Fruit fly (Drosophila melanogaster) whole organism, embryonic: ENCODE results near the gene dj-1beta.

ENCODE experiments used
- CG10431 ChIP-seq: fragments of 200-800 bp; sonication (Bioruptor generic); optimal IDR thresholded peaks from 3 replicates; lab custom pipeline; 2018; ENCODE audit warnings: missing biosample characterization, mild to moderate bottlenecking, missing genetic modification characterization
- CG10565 ChIP-seq: fragments of 200-800 bp; sonication (Bioruptor generic); optimal IDR thresholded peaks from 3 replicates; lab custom pipeline; 2016; ENCODE audit warnings: missing biosample characterization, mild to moderate bottlenecking, missing genetic modification characterization
- CG12104 ChIP-seq: fragments of 200-800 bp; sonication (Bioruptor generic); optimal IDR thresholded peaks from 3 replicates; lab custom pipeline; 2016; ENCODE audit warnings: missing biosample characterization, missing genetic modification characterization
- CG12391 ChIP-seq: fragments of 200-800 bp; sonication (Bioruptor generic); optimal IDR thresholded peaks from 3 replicates; lab custom pipeline; 2018; ENCODE audit warnings: missing biosample characterization, mild to moderate bottlenecking, missing genetic modification characterization, moderate library complexity
- CG12769 ChIP-seq: fragments of 200-800 bp; sonication (Bioruptor generic); optimal IDR thresholded peaks from 2 replicates; lab custom pipeline; 2019; ENCODE audit warnings: missing biosample characterization, mild to moderate bottlenecking, missing genetic modification characterization, moderate library complexity
- CG13123 ChIP-seq: fragments of 200-800 bp; sonication (Bioruptor generic); optimal IDR thresholded peaks from 2 replicates; lab custom pipeline; 2016; ENCODE audit warnings: missing biosample characterization, missing genetic modification characterization
- CG13775 ChIP-seq: fragments of 200-800 bp; sonication (Bioruptor generic); optimal IDR thresholded peaks from 3 replicates; lab custom pipeline; 2017; ENCODE audit warnings: missing biosample characterization, mild to moderate bottlenecking, missing genetic modification characterization
- CG17328 ChIP-seq: fragments of 200-800 bp; sonication (Bioruptor generic); IDR thresholded peaks from 2 replicates; pipeline ENCODE4 v1.3.6; 2022; ENCODE audit warnings: missing biosample characterization, missing genetic modification characterization
- CG17385 ChIP-seq: fragments of 200-800 bp; sonication (Bioruptor generic); optimal IDR thresholded peaks from 3 replicates; lab custom pipeline; 2018; ENCODE audit warnings: missing biosample characterization, mild to moderate bottlenecking, missing genetic modification characterization
- CG1832 ChIP-seq: fragments of 200-800 bp; sonication (Bioruptor generic); optimal IDR thresholded peaks from 2 replicates; lab custom pipeline; 2017; ENCODE audit warnings: missing biosample characterization, mild to moderate bottlenecking, missing genetic modification characterization, inconsistent platforms
- CG18599 ChIP-seq: fragments of 200-800 bp; sonication (Bioruptor generic); optimal IDR thresholded peaks from 3 replicates; lab custom pipeline; 2017; ENCODE audit warnings: missing biosample characterization, missing genetic modification characterization, mild to moderate bottlenecking, moderate library complexity, missing genetic modification reagents
- CG2129 ChIP-seq: fragments of 200-800 bp; sonication (Bioruptor generic); IDR thresholded peaks from 2 replicates; pipeline ENCODE4 v1.3.6; 2022; ENCODE audit warnings: missing biosample characterization, missing genetic modification characterization; ENCODE audit not compliant: partially characterized antibody
- CG3163 ChIP-seq: fragments of 200-800 bp; sonication (Bioruptor generic); optimal IDR thresholded peaks from 3 replicates; lab custom pipeline; 2016; ENCODE audit warnings: missing biosample characterization, missing genetic modification characterization
- CG34422 ChIP-seq: fragments of 200-800 bp; sonication (Bioruptor generic); IDR thresholded peaks from 3 replicates; pipeline ENCODE4 v1.3.6; 2022; ENCODE audit warnings: missing biosample characterization, missing genetic modification characterization
- CG3838 ChIP-seq: fragments of 200-800 bp; sonication (Bioruptor generic); optimal IDR thresholded peaks from 3 replicates; lab custom pipeline; 2016; ENCODE audit warnings: missing biosample characterization, missing genetic modification characterization
- CG4730 ChIP-seq: fragments of 200-800 bp; sonication (Bioruptor generic); IDR thresholded peaks from 2 replicates; pipeline ENCODE4 v1.3.6; 2022; ENCODE audit warnings: missing biosample characterization, missing genetic modification characterization
- CG6254 ChIP-seq: fragments of 200-800 bp; sonication (Bioruptor generic); optimal IDR thresholded peaks from 3 replicates; lab custom pipeline; 2017; ENCODE audit warnings: mild to moderate bottlenecking, missing biosample characterization, missing genetic modification reagents, missing genetic modification characterization
- CG6683 ChIP-seq: fragments of 200-800 bp; sonication (Bioruptor generic); optimal IDR thresholded peaks from 2 replicates; lab custom pipeline; 2017; ENCODE audit warnings: missing biosample characterization, mild to moderate bottlenecking, missing genetic modification characterization, missing genetic modification reagents
- CG7271 ChIP-seq: fragments of 200-800 bp; sonication (Bioruptor generic); optimal IDR thresholded peaks from 2 replicates; lab custom pipeline; 2018; ENCODE audit warnings: missing biosample characterization, mild to moderate bottlenecking, missing genetic modification characterization, moderate library complexity
- Gsc ChIP-seq: fragments of 200-800 bp; sonication (Bioruptor generic); IDR thresholded peaks from 2 replicates; pipeline ENCODE4 v1.3.6; 2022; ENCODE audit warnings: missing biosample characterization, missing genetic modification characterization
- Gug ChIP-seq: fragments of 200-800 bp; sonication (Bioruptor generic); IDR thresholded peaks from 4 replicates; pipeline ENCODE4 v1.3.6; 2022; ENCODE audit warnings: missing biosample characterization, missing genetic modification characterization
- HLH4C ChIP-seq: fragments of 200-800 bp; sonication (Bioruptor generic); IDR thresholded peaks from 3 replicates; pipeline ENCODE4 v1.3.6; 2022; ENCODE audit warnings: missing biosample characterization, missing genetic modification characterization; ENCODE audit not compliant: partially characterized antibody
- MBD-R2 ChIP-seq: fragments of 200-800 bp; sonication (Bioruptor generic); IDR thresholded peaks from 2 replicates; pipeline ENCODE4 v1.3.6; 2022; ENCODE audit warnings: missing biosample characterization, missing genetic modification characterization
- MESR4 ChIP-seq: fragments of 200-800 bp; sonication (Bioruptor generic); optimal IDR thresholded peaks from 2 replicates; lab custom pipeline; 2018; ENCODE audit warnings: missing biosample characterization, mild to moderate bottlenecking, missing genetic modification characterization, moderate library complexity
- MTF-1 ChIP-seq: fragments of 200-800 bp; sonication (Bioruptor generic); optimal IDR thresholded peaks from 2 replicates; lab custom pipeline; 2018; ENCODE audit warnings: missing biosample characterization, mild to moderate bottlenecking, missing genetic modification characterization, borderline replicate concordance
- Mad ChIP-seq: fragments of 200-800 bp; sonication (Bioruptor generic); optimal IDR thresholded peaks from 2 replicates; lab custom pipeline; 2016; ENCODE audit warnings: missing biosample characterization, missing genetic modification characterization
- Sin3A ChIP-seq: fragments of >200 bp; optimal IDR thresholded peaks from 2 replicates; lab custom pipeline; 2018
- Xrp1 ChIP-seq: fragments of 200-800 bp; sonication (Bioruptor generic); IDR thresholded peaks from 2 replicates; pipeline ENCODE4 v1.3.6; 2022; ENCODE audit warnings: missing biosample characterization, missing genetic modification characterization
- chif ChIP-seq, 2 experiments: fragments of 200-800 bp; sonication (Bioruptor generic); optimal IDR thresholded peaks; 3 replicates each; lab custom pipeline; 2016; ENCODE audit warnings: missing biosample characterization in 2 of 2, missing genetic modification characterization in 2 of 2
- chinmo ChIP-seq: fragments of 200-800 bp; sonication (Bioruptor generic); IDR thresholded peaks from 4 replicates; pipeline ENCODE4 v1.3.6; 2022; ENCODE audit warnings: missing biosample characterization, missing genetic modification characterization; ENCODE audit not compliant: partially characterized antibody
- crp ChIP-seq, 2 experiments: fragments of 200-800 bp; sonication (Bioruptor generic); optimal IDR thresholded peaks; 2 replicates in 1 of 2; 3 replicates in 1 of 2; lab custom pipeline; 2017; ENCODE audit warnings: missing biosample characterization in 2 of 2, missing genetic modification characterization in 2 of 2, mild to moderate bottlenecking in 1 of 2, moderate library complexity in 1 of 2
- dan ChIP-seq: fragments of 200-800 bp; sonication (Bioruptor generic); IDR thresholded peaks from 2 replicates; pipeline ENCODE4 v1.3.6; 2022; ENCODE audit warnings: missing biosample characterization, missing genetic modification characterization
- dmrt11E ChIP-seq: fragments of 200-800 bp; sonication (Bioruptor generic); optimal IDR thresholded peaks from 3 replicates; lab custom pipeline; 2018; ENCODE audit warnings: missing biosample characterization, mild to moderate bottlenecking, missing genetic modification characterization, moderate library complexity
- fd64A ChIP-seq: fragments of 200-800 bp; sonication (Bioruptor generic); optimal IDR thresholded peaks from 3 replicates; lab custom pipeline; 2018; ENCODE audit warnings: missing biosample characterization, mild to moderate bottlenecking, missing genetic modification characterization
- gem ChIP-seq: fragments of 200-800 bp; sonication (Bioruptor generic); optimal IDR thresholded peaks from 2 replicates; lab custom pipeline; 2019; ENCODE audit warnings: missing biosample characterization, mild to moderate bottlenecking, missing genetic modification characterization, moderate library complexity
- kah ChIP-seq: fragments of 200-800 bp; sonication (Bioruptor generic); optimal IDR thresholded peaks from 2 replicates; lab custom pipeline; 2018; ENCODE audit warnings: missing biosample characterization, mild to moderate bottlenecking, missing genetic modification characterization
- lab ChIP-seq: fragments of 200-800 bp; sonication (Bioruptor generic); optimal IDR thresholded peaks from 3 replicates; lab custom pipeline; 2017; ENCODE audit warnings: missing biosample characterization, missing genetic modification characterization, mild to moderate bottlenecking, moderate library complexity, missing genetic modification reagents
- org-1 ChIP-seq: fragments of 200-800 bp; sonication (Bioruptor generic); optimal IDR thresholded peaks from 2 replicates; lab custom pipeline; 2017; ENCODE audit warnings: missing biosample characterization, missing genetic modification characterization
- otp ChIP-seq: fragments of 200-800 bp; sonication (Bioruptor generic); IDR thresholded peaks from 3 replicates; pipeline ENCODE4, ENCODE4 v1.3.6; 2022; ENCODE audit warnings: missing biosample characterization, missing genetic modification characterization
- p53 ChIP-seq: fragments of 200-800 bp; sonication (Bioruptor generic); optimal IDR thresholded peaks from 2 replicates; lab custom pipeline; 2016; ENCODE audit warnings: missing biosample characterization, missing genetic modification characterization
- pfk ChIP-seq: fragments of 200-800 bp; sonication (Bioruptor generic); optimal IDR thresholded peaks from 2 replicates; lab custom pipeline; 2018; ENCODE audit warnings: missing biosample characterization, mild to moderate bottlenecking, missing genetic modification characterization, moderate library complexity
- pho ChIP-seq: fragments of 200-800 bp; sonication (Bioruptor generic); optimal IDR thresholded peaks from 2 replicates; lab custom pipeline; 2016; ENCODE audit warnings: missing biosample characterization, missing genetic modification characterization
- pzg ChIP-seq: fragments of 200-800 bp; sonication (Bioruptor generic); optimal IDR thresholded peaks from 3 replicates; lab custom pipeline; 2018; ENCODE audit warnings: missing biosample characterization, mild to moderate bottlenecking, missing genetic modification characterization, moderate library complexity
- rib ChIP-seq: fragments of 200-800 bp; sonication (Bioruptor generic); IDR thresholded peaks from 2 replicates; pipeline ENCODE4 v1.3.6; 2022; ENCODE audit warnings: missing biosample characterization, missing genetic modification characterization
- seq ChIP-seq: fragments of 200-800 bp; sonication (Bioruptor generic); IDR thresholded peaks from 2 replicates; pipeline ENCODE4 v1.3.6; 2022; ENCODE audit warnings: missing biosample characterization, missing genetic modification characterization
- ssp ChIP-seq: fragments of 200-800 bp; sonication (Bioruptor generic); IDR thresholded peaks from 2 replicates; pipeline ENCODE4 v1.3.6; 2022; ENCODE audit warnings: missing biosample characterization, missing genetic modification characterization
- stwl ChIP-seq: fragments of 200-800 bp; sonication (Bioruptor generic); optimal IDR thresholded peaks from 3 replicates; lab custom pipeline; 2018; ENCODE audit warnings: missing biosample characterization, mild to moderate bottlenecking, missing genetic modification characterization, moderate library complexity
- tll ChIP-seq, 2 experiments: fragments of 200-800 bp in 1 of 2; fragments of >200 bp in 1 of 2; sonication (Bioruptor generic) in 1 of 2; optimal IDR thresholded peaks; 2 replicates each; lab custom pipeline; 2017 to 2019; ENCODE audit warnings: missing biosample characterization in 2 of 2, missing genetic modification characterization in 2 of 2, mild to moderate bottlenecking in 1 of 2, moderate library complexity in 1 of 2
- toy ChIP-seq: fragments of 200-800 bp; sonication (Bioruptor generic); IDR thresholded peaks from 2 replicates; pipeline ENCODE4 v1.3.6; 2022; ENCODE audit warnings: missing biosample characterization, missing genetic modification characterization
- vfl ChIP-seq: fragments of 200-800 bp; sonication (Bioruptor generic); optimal IDR thresholded peaks from 2 replicates; lab custom pipeline; 2016; ENCODE audit warnings: missing biosample characterization, missing genetic modification characterization

dj-1beta gene

DNA sequence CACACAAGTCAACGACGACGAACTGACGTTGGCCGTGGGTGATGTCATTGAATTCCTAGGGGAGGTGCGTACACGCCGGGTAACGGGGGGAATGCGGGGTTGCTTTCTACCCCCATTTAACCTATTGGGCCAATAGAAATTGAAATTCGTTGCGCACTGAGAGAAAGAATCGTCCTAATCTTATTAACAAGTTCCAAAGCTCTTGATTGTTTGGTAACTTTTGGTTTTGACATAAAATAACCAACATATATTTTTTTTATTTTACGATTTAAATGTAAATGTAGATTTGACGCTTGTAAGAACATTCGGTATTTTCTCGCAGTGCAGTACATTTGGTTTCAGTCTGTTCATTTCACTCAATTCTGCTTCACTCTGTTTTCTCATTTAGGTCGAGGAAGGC lies 10.3 kb downstream of the dj-1beta start (continued):
- peak; percentile 70 for TF ChIP-seq ssp (GFP tag; lab: Robert Waterston, UW)
- TF ChIP-seq CG1832 = no peak
- TF ChIP-seq MTF-1 = peak; percentile 69
- TF ChIP-seq otp (GFP tag; lab: Robert Waterston, UW) = peak; percentile 83
- TF ChIP-seq vfl = peak; percentile 28
- peak; percentile 43; the same call in 1 of the 2 replicates for TF ChIP-seq CG4730 (GFP tag; lab: Robert Waterston, UW)
- peak; percentile 64 for TF ChIP-seq CG13123
- 0 out of 2 replicates have a peak, but pooled peaks have one; percentile 25 for TF ChIP-seq Gsc
- TF ChIP-seq tll (GFP tag; optimal IDR thresholded peaks at IDR 0.05; lab: Kevin White, UChicago) = no peak
- TF ChIP-seq CG7271 (tag; lab: Kevin White, UChicago) = no peak
- TF ChIP-seq CG13775 = peak; percentile 80
- peak; percentile 66 to 90 for TF ChIP-seq chif (GFP tag; optimal IDR thresholded peaks at IDR 0.05; lab: Kevin White, UChicago)
- no peak for TF ChIP-seq CG10565 (GFP tag; lab: Kevin White, UChicago)
- TF ChIP-seq Xrp1 (GFP tag; lab: Robert Waterston, UW) = peak; percentile 85
- TF ChIP-seq CG34422 (GFP tag; lab: Robert Waterston, UW) = peak; percentile 24; the same call in 1 of the 3 replicates
- peak; percentile 43 for TF ChIP-seq fd64A
- TF ChIP-seq MBD-R2 = peak; percentile 46; the same call in 1 of the 2 replicates
- no peak for TF ChIP-seq pfk (GFP tag; lab: Kevin White, UChicago)
- TF ChIP-seq CG12104 = peak; percentile 79
- TF ChIP-seq CG3163 (GFP tag; lab: Kevin White, UChicago) = peak; percentile 43
- TF ChIP-seq toy (GFP tag; lab: Robert Waterston, UW) = no peak
- peak in 1 of 2 experiments; percentile 38 for TF ChIP-seq crp (GFP tag; optimal IDR thresholded peaks at IDR 0.05; lab: Kevin White, UChicago)
- TF ChIP-seq kah (GFP tag; lab: Kevin White, UChicago) = peak; percentile 28
- peak; percentile 49; the same call in 2 of the 4 replicates for TF ChIP-seq Gug (GFP tag; lab: Robert Waterston, UW)
- TF ChIP-seq Mad (GFP tag; lab: Kevin White, UChicago) = peak; percentile 69
- TF ChIP-seq gem (tag; lab: Kevin White, UChicago) = peak; percentile 93
- no peak for TF ChIP-seq chinmo (GFP tag; lab: Robert Waterston, UW)
- TF ChIP-seq CG3838 (GFP tag; lab: Kevin White, UChicago) = no peak
- TF ChIP-seq pho (GFP tag; lab: Kevin White, UChicago) = peak; percentile 74
- peak; percentile 70 for TF ChIP-seq org-1 (GFP tag; lab: Kevin White, UChicago)
- TF ChIP-seq CG10431 (GFP tag; lab: Kevin White, UChicago) = peak; percentile 69
- peak; percentile 91 for TF ChIP-seq dmrt11E (tag; lab: Kevin White, UChicago)
- TF ChIP-seq CG17328 (GFP tag; lab: Robert Waterston, UW) = peak; percentile 88
- peak; percentile 69 for TF ChIP-seq CG6683
- no peak for TF ChIP-seq Sin3A (lab: Kevin White, UChicago)
- peak; percentile 45; the same call in 1 of the 2 replicates for TF ChIP-seq dan (GFP tag; lab: Robert Waterston, UW)
- no peak; the same call in 1 of the 2 replicates for TF ChIP-seq rib (GFP tag; lab: Robert Waterston, UW)
- TF ChIP-seq CG2129 (GFP tag; lab: Robert Waterston, UW) = no peak
- peak; percentile 86 for TF ChIP-seq CG18599 (GFP tag; lab: Kevin White, UChicago)
- peak; percentile 49 for TF ChIP-seq CG12769 (tag; lab: Kevin White, UChicago)
- peak; percentile 86 for TF ChIP-seq seq
- peak; percentile 87 for TF ChIP-seq CG6254 (GFP tag; lab: Kevin White, UChicago)
- peak; percentile 40 for TF ChIP-seq p53 (GFP tag; lab: Kevin White, UChicago)
- TF ChIP-seq pzg = no peak
- TF ChIP-seq lab = peak; percentile 87
- peak; percentile 86 for TF ChIP-seq CG17385
- peak; percentile 11 for TF ChIP-seq MESR4 (GFP tag; lab: Kevin White, UChicago)
- peak; percentile 92 for TF ChIP-seq CG12391
- no peak for TF ChIP-seq HLH4C
- peak; percentile 16 for TF ChIP-seq stwl (tag; lab: Kevin White, UChicago)
